Fruit fly (Drosophila melanogaster) whole organism: ENCODE measurements around the gene Rrp1.

Source experiments
- Dll ChIP-seq: fragments of >200 bp; optimal IDR thresholded peaks from 2 replicates; lab custom pipeline; 2017
- EcR ChIP-seq, 2 experiments: fragments of >200 bp; optimal IDR thresholded peaks; 2 replicates each; lab custom pipeline; 2017; ENCODE audit warnings: missing biosample characterization in 2 of 2, missing genetic modification characterization in 2 of 2, missing genetic modification reagents in 2 of 2
- pan ChIP-seq: fragments of >200 bp; optimal IDR thresholded peaks from 2 replicates; lab custom pipeline; 2017
- usp ChIP-seq: fragments of >200 bp; optimal IDR thresholded peaks from 2 replicates; lab custom pipeline; 2017; ENCODE audit warnings: missing biosample characterization, missing genetic modification characterization, mixed read lengths

dm6 chr2L:2972439-2972936, at the start of gene Rrp1, which contains the start of gene gammaTub23C:
- TF ChIP-seq Dll (lab: Kevin White, UChicago) (no peak), pan (no peak), usp (GFP tag; lab: Kevin White, UChicago) (no peak), EcR (GFP tag; optimal IDR thresholded peaks at IDR 0.05; lab: Kevin White, UChicago) (no peak)
